Fruit fly (Drosophila melanogaster) whole organism, prepupa: ENCODE data around the gene MED26.

Experiments
- CG3032 ChIP-seq: fragments of 200-800 bp; optimal IDR thresholded peaks from 2 replicates; lab custom pipeline; 2019; ENCODE audit warnings: missing biosample characterization, mild to moderate bottlenecking, missing genetic modification characterization, moderate library complexity
- CG8119 ChIP-seq: fragments of 200-800 bp; sonication (Bioruptor generic); IDR thresholded peaks from 3 replicates; pipeline ENCODE4 v1.3.6; 2022; ENCODE audit warnings: missing biosample characterization, missing genetic modification characterization
- CG8632 ChIP-seq: fragments of 200-800 bp; sonication (Bioruptor generic); optimal IDR thresholded peaks from 3 replicates; lab custom pipeline; 2016; ENCODE audit warnings: missing biosample characterization, missing genetic modification characterization
- Smox ChIP-seq: fragments of 200-800 bp; sonication (Bioruptor generic); optimal IDR thresholded peaks from 3 replicates; lab custom pipeline; 2016; ENCODE audit warnings: missing biosample characterization, missing genetic modification characterization

The MED26 gene

DNA sequence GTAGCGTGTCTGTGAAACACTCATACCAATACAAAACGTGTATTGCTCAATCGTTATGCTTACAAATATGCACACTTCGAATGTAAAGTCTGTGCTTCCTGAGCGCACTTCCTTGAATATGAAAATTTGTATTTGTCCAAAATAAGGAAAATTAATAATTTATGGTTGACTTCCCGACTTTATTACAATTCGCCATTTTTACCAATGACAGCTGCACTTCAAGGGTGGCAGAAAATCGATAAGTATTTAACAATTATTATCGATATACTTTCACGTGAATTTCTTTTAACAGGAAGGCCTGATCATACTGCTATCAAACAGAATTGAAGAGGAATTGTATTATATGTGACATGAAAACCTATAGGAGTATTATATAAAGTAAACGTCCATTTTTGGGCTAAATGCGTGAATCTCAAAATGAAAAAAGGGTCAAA, 1.4 kb downstream of the MED26 start (continued):
- TF ChIP-seq CG8632 (GFP tag; lab: Kevin White, UChicago) = no peak
- peak; percentile 22 for TF ChIP-seq CG3032 (tag; lab: Kevin White, UChicago)
- TF ChIP-seq Smox (GFP tag; lab: Kevin White, UChicago) = no peak
- TF ChIP-seq CG8119 (GFP tag; lab: Robert Waterston, UW) = no peak
- TF ChIP-seq, all 60 proteins: peak for 3
